Worm (Caenorhabditis elegans) whole organism, L3 larva: ENCODE measurements around the gene sru-17.

Experiments used
- R02D3.7 ChIP-seq: fragments of 150-350 bp; optimal IDR thresholded peaks from 2 replicates; lab custom pipeline; 2014; ENCODE audit warnings: missing biosample characterization, missing genetic modification characterization
- ceh-82 ChIP-seq: fragments of 150-350 bp; optimal IDR thresholded peaks from 2 replicates; lab custom pipeline; 2014; ENCODE audit warnings: missing biosample characterization, missing genetic modification characterization
- elt-1 ChIP-seq: fragments of 150-350 bp; optimal IDR thresholded peaks from 2 replicates; lab custom pipeline; 2014; ENCODE audit warnings: missing biosample characterization, missing genetic modification characterization
- elt-3 ChIP-seq, 3 experiments: fragments of 150-350 bp in 1 of 3; sonication (generic microtip) in 2 of 3; optimal IDR thresholded peaks; 2 replicates in 2 of 3; 4 replicates in 1 of 3; lab custom pipeline; 2014 to 2017; ENCODE audit warnings: missing biosample characterization in 3 of 3, missing genetic modification characterization in 3 of 3
- fkh-10 ChIP-seq: sonication (generic microtip); optimal IDR thresholded peaks from 2 replicates; lab custom pipeline; 2017; ENCODE audit warnings: missing biosample characterization, missing genetic modification reagents, missing genetic modification characterization
- jun-1 ChIP-seq: fragments of 150-350 bp; optimal IDR thresholded peaks from 2 replicates; lab custom pipeline; 2014; ENCODE audit warnings: missing biosample characterization, missing genetic modification reagents, missing genetic modification characterization
- mdl-1 ChIP-seq: fragments of 150-350 bp; optimal IDR thresholded peaks from 2 replicates; lab custom pipeline; 2014; ENCODE audit warnings: missing biosample characterization, missing genetic modification characterization
- nhr-237 ChIP-seq: fragments of 150-350 bp; optimal IDR thresholded peaks from 2 replicates; lab custom pipeline; 2014; ENCODE audit warnings: missing biosample characterization, missing genetic modification characterization
- nhr-25 ChIP-seq: sonication (generic microtip); optimal IDR thresholded peaks from 2 replicates; lab custom pipeline; 2017; ENCODE audit warnings: missing biosample characterization, missing genetic modification characterization
- nhr-76 ChIP-seq: fragments of 150-350 bp; sonication (generic microtip); optimal IDR thresholded peaks from 5 replicates; lab custom pipeline; 2014; ENCODE audit warnings: missing biosample characterization, missing genetic modification characterization
- snpc-4 ChIP-seq: fragments of 150-350 bp; optimal IDR thresholded peaks from 2 replicates; lab custom pipeline; 2014; ENCODE audit warnings: missing biosample characterization, missing genetic modification characterization
- ztf-11 ChIP-seq: fragments of 150-350 bp; optimal IDR thresholded peaks from 2 replicates; lab custom pipeline; 2014; ENCODE audit warnings: missing biosample characterization, missing genetic modification characterization
- ztf-4 ChIP-seq: fragments of 150-350 bp; optimal IDR thresholded peaks from 2 replicates; lab custom pipeline; 2014; ENCODE audit warnings: missing biosample characterization, missing genetic modification characterization

DNA sequence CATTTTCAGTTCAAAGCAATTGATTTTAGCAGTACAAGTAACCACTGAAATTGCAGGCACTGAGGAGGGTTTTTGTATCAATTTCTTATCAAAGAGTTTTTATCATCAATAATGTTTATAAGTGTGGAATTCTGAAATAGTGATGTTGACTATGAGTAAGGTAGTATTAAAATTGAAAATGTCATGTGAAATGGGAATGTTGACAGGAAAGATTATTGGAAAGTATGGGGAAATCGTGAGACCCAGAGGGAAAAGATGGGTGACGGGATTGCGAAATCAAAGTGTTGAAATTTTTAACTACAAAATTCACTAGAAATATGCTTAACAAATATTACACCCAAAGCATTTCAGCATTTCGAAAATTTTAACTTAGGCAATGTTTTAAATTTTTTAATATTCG lies 21.7 kb downstream of the sru-17 start, which contains the start of gene F53B2.8:
- TF ChIP-seq nhr-237 (tag; lab: Kevin White, UChicago) (no peak), nhr-76 (tag; lab: Kevin White, UChicago) (no peak), elt-3 (tag; optimal IDR thresholded peaks at IDR 0.05; lab: Kevin White, UChicago) (no peak), elt-1 (tag; lab: Kevin White, UChicago) (no peak), fkh-10 (GFP tag; lab: Kevin White, UChicago) (no peak), jun-1 (peak; percentile 78), mdl-1 (no peak), snpc-4 (peak; percentile 0), R02D3.7 (no peak), ceh-82 (tag; lab: Kevin White, UChicago) (no peak), ztf-11 (no peak), nhr-25 (tag; lab: Kevin White, UChicago) (no peak), ztf-4 (no peak)
